Worm (Caenorhabditis elegans): Measurements from ENCODE around the gene srx-117.

ce11 chrV:5647359-5647758, 3.1 kb downstream of the srx-117 start, which contains the start of gene C14C11.4:
- no peak for TF ChIP-seq ceh-2 (tag; optimal IDR thresholded peaks at IDR 0.05)
- no peak for TF ChIP-seq ama-1 (optimal IDR thresholded peaks at IDR 0.05)
- TF ChIP-seq ceh-34 (tag; optimal IDR thresholded peaks at IDR 0.05): no peak
- no peak for TF ChIP-seq rnt-1 (tag; optimal IDR thresholded peaks at IDR 0.05)
- no peak for TF ChIP-seq C08G9.2 (tag; optimal IDR thresholded peaks at IDR 0.05)
- TF ChIP-seq tbx-2 (tag; optimal IDR thresholded peaks at IDR 0.05): no peak
- no peak for TF ChIP-seq npax-4 (tag; optimal IDR thresholded peaks at IDR 0.05)
